Fruit fly (Drosophila melanogaster): Measurements from ENCODE around the gene Acam.

The Acam gene

dm6 chr3R:25854825-25855224 is 43.1 kb downstream of the Acam start (continued):
- 0 out of 2 replicates have a peak, but pooled peaks have one; percentile 31 for TF ChIP-seq lmd (GFP tag; IDR thresholded peaks at IDR 0.05)
- TF ChIP-seq bowl (GFP tag; IDR thresholded peaks at IDR 0.05) = no peak
- TF ChIP-seq Hmx (GFP tag; optimal IDR thresholded peaks at IDR 0.05) = no peak
- TF ChIP-seq B-H2 (GFP tag; optimal IDR thresholded peaks at IDR 0.05) = no peak
- no peak for TF ChIP-seq chinmo (GFP tag; IDR thresholded peaks at IDR 0.05; ENCODE audit: partially characterized antibody)
- no peak for TF ChIP-seq hb (GFP tag; IDR thresholded peaks at IDR 0.05; ENCODE audit: partially characterized antibody)
- TF ChIP-seq ham (GFP tag; IDR thresholded peaks at IDR 0.05) = no peak
- no peak for TF ChIP-seq CG17186 (GFP tag; optimal IDR thresholded peaks at IDR 0.05)
- no peak for TF ChIP-seq CG7357 (GFP tag; IDR thresholded peaks at IDR 0.05)
- peak; percentile 30 for TF ChIP-seq CG32532 (GFP tag; IDR thresholded peaks at IDR 0.05)
- no peak for TF ChIP-seq CG31388 (GFP tag; optimal IDR thresholded peaks at IDR 0.05)
- no peak for TF ChIP-seq CG4617 (GFP tag; optimal IDR thresholded peaks at IDR 0.05; ENCODE audit: borderline replicate concordance)
- no peak for TF ChIP-seq CG1792 (GFP tag; optimal IDR thresholded peaks at IDR 0.05)
- TF ChIP-seq klu (GFP tag; IDR thresholded peaks at IDR 0.05) = no peak
- TF ChIP-seq mam (GFP tag; optimal IDR thresholded peaks at IDR 0.05) = no peak
- TF ChIP-seq CG8089 (GFP tag; optimal IDR thresholded peaks at IDR 0.05) = no peak
- TF ChIP-seq H2.0 (GFP tag; IDR thresholded peaks at IDR 0.05) = no peak
- no peak for TF ChIP-seq ase (GFP tag; IDR thresholded peaks at IDR 0.05)
- peak; percentile 18 for TF ChIP-seq CG13424 (tag; optimal IDR thresholded peaks at IDR 0.05)
- TF ChIP-seq tin (GFP tag; optimal IDR thresholded peaks at IDR 0.05) = no peak
- no peak for TF ChIP-seq bab2 (GFP tag; optimal IDR thresholded peaks at IDR 0.05)
- no peak for TF ChIP-seq Lpt (GFP tag; optimal IDR thresholded peaks at IDR 0.05)
- no peak for TF ChIP-seq Mrtf (GFP tag; IDR thresholded peaks at IDR 0.05)
- no peak for TF ChIP-seq insv (GFP tag; optimal IDR thresholded peaks at IDR 0.05)
- no peak for TF ChIP-seq CG9817 (tag; optimal IDR thresholded peaks at IDR 0.05)
- TF ChIP-seq CG33557 (GFP tag; optimal IDR thresholded peaks at IDR 0.05) = no peak
- TF ChIP-seq CG1832 (GFP tag; optimal IDR thresholded peaks at IDR 0.05) = no peak
- TF ChIP-seq Lim3 (GFP tag; IDR thresholded peaks at IDR 0.05) = no peak
- TF ChIP-seq Deaf1 (tag; optimal IDR thresholded peaks at IDR 0.05) = no peak
- TF ChIP-seq Camta (GFP tag; optimal IDR thresholded peaks at IDR 0.05) = no peak
- TF ChIP-seq nmo (GFP tag; optimal IDR thresholded peaks at IDR 0.05) = no peak
- TF ChIP-seq CG6854 (GFP tag; optimal IDR thresholded peaks at IDR 0.05) = peak; percentile 23
- peak; percentile 53 for TF ChIP-seq CG11504 (tag; optimal IDR thresholded peaks at IDR 0.05)
- TF ChIP-seq sob (GFP tag; IDR thresholded peaks at IDR 0.05) = no peak
- TF ChIP-seq toy (GFP tag; IDR thresholded peaks at IDR 0.05) = no peak
- no peak for TF ChIP-seq zen (tag; optimal IDR thresholded peaks at IDR 0.05)
- TF ChIP-seq MBD-R2 (GFP tag; IDR thresholded peaks at IDR 0.05) = no peak
- TF ChIP-seq fd3F (GFP tag; optimal IDR thresholded peaks at IDR 0.05) = no peak
- TF ChIP-seq ewg (GFP tag; optimal IDR thresholded peaks at IDR 0.05) = peak; percentile 12
- TF ChIP-seq p53 (GFP tag; optimal IDR thresholded peaks at IDR 0.05) = no peak
- no peak for TF ChIP-seq CG2199 (GFP tag; IDR thresholded peaks at IDR 0.05)
- TF ChIP-seq dmrt99B (tag; optimal IDR thresholded peaks at IDR 0.05) = peak; percentile 35
- no peak for TF ChIP-seq en (GFP tag; optimal IDR thresholded peaks at IDR 0.05)
- TF ChIP-seq CG6765 (GFP tag; optimal IDR thresholded peaks at IDR 0.05) = no peak
- TF ChIP-seq phol (tag; optimal IDR thresholded peaks at IDR 0.05) = no peak
- no peak for TF ChIP-seq ken (GFP tag; IDR thresholded peaks at IDR 0.05)
- no peak for TF ChIP-seq CG14860 (GFP tag; IDR thresholded peaks at IDR 0.05; ENCODE audit: partially characterized antibody)
- no peak for TF ChIP-seq pan (optimal IDR thresholded peaks at IDR 0.05)
- peak in 1 of 2 experiments; percentile 40 for TF ChIP-seq pan (GFP tag; optimal IDR thresholded peaks at IDR 0.05 in 1 of 2, IDR thresholded peaks at IDR 0.05 in 1 of 2)
- no peak for TF ChIP-seq fd64A (GFP tag; optimal IDR thresholded peaks at IDR 0.05)
- no peak for TF ChIP-seq Trl (optimal IDR thresholded peaks at IDR 0.05)
- no peak for TF ChIP-seq Trl (GFP tag; optimal IDR thresholded peaks at IDR 0.05)
- TF ChIP-seq Lhr (GFP tag; optimal IDR thresholded peaks at IDR 0.05) = no peak

All from whole organism, embryonic.